Fruit fly (Drosophila melanogaster): Measurements from ENCODE around the gene SNCF.

The SNCF gene

dm6 chr3L:13406873-13407272, 28.5 kb downstream of the SNCF start (continued):
- TF ChIP-seq CG2875 (GFP tag; optimal IDR thresholded peaks at IDR 0.05) (no peak), CG4730 (GFP tag; IDR thresholded peaks at IDR 0.05) (no peak), CG9437 (GFP tag; optimal IDR thresholded peaks at IDR 0.05) (no peak), CG12391 (tag; optimal IDR thresholded peaks at IDR 0.05) (no peak), crp (GFP tag; optimal IDR thresholded peaks at IDR 0.05) (no peak), sima (GFP tag; optimal IDR thresholded peaks at IDR 0.05) (no peak), CG6791 (GFP tag; IDR thresholded peaks at IDR 0.05; ENCODE audit: partially characterized antibody) (no peak), gcm2 (GFP tag; optimal IDR thresholded peaks at IDR 0.05) (no peak), luna (GFP tag; optimal IDR thresholded peaks at IDR 0.05) (no peak), unpg (GFP tag; optimal IDR thresholded peaks at IDR 0.05) (no peak), CG17361 (GFP tag; IDR thresholded peaks at IDR 0.05) (0 out of 3 replicates have a peak, but pooled peaks have one; percentile 37), CG12744 (GFP tag; optimal IDR thresholded peaks at IDR 0.05) (no peak), Mrtf (GFP tag; IDR thresholded peaks at IDR 0.05) (no peak), CG9727 (GFP tag; optimal IDR thresholded peaks at IDR 0.05) (peak; percentile 37), Xbp1 (GFP tag; optimal IDR thresholded peaks at IDR 0.05) (no peak), CG11504 (tag; optimal IDR thresholded peaks at IDR 0.05) (peak; percentile 24), Gsc (GFP tag; IDR thresholded peaks at IDR 0.05) (no peak), Med (GFP tag) (peak; percentile 41), dmrt11E (tag; optimal IDR thresholded peaks at IDR 0.05) (peak; percentile 40), CG2712 (tag; optimal IDR thresholded peaks at IDR 0.05) (peak; percentile 2), Hr78 (GFP tag; optimal IDR thresholded peaks at IDR 0.05) (no peak), lola (GFP tag; optimal IDR thresholded peaks at IDR 0.05) (peak in 1 of 3 experiments; percentile 48), CG17385 (GFP tag; optimal IDR thresholded peaks at IDR 0.05) (no peak), H2.0 (GFP tag; IDR thresholded peaks at IDR 0.05) (no peak), tio (GFP tag; optimal IDR thresholded peaks at IDR 0.05) (peak; percentile 20), sna (GFP tag; IDR thresholded peaks at IDR 0.05; ENCODE audit: partially characterized antibody) (no peak), CG17829 (tag; optimal IDR thresholded peaks at IDR 0.05) (peak; percentile 11), CG3838 (GFP tag; optimal IDR thresholded peaks at IDR 0.05) (no peak), CG10979 (tag; optimal IDR thresholded peaks at IDR 0.05) (peak; percentile 6), CG34224 (GFP tag; IDR thresholded peaks at IDR 0.05; ENCODE audit: partially characterized antibody) (no peak), exex (tag; optimal IDR thresholded peaks at IDR 0.05) (no peak), emc (GFP tag; optimal IDR thresholded peaks at IDR 0.05) (no peak)

- TF ChIP-seq salm (tag; optimal IDR thresholded peaks at IDR 0.05) (no peak), sens (GFP tag) (peak; percentile 11), gcm2 (GFP tag; optimal IDR thresholded peaks at IDR 0.05) (no peak)
Observed at dm6 chr3L:13409809-13410521, 31.6 kb downstream of the SNCF start.

dm6 chr3L:13410999-13411398, 32.6 kb downstream of the SNCF start:
- TF ChIP-seq Dbx (GFP tag; IDR thresholded peaks at IDR 0.05) (peak; percentile 28; the same call in 1 of the 3 replicates), ab (GFP tag; optimal IDR thresholded peaks at IDR 0.05) (no peak), Bdp1 (GFP tag; optimal IDR thresholded peaks at IDR 0.05) (no peak), Ets65A (GFP tag) (peak; percentile 70), Dip2 (GFP tag; IDR thresholded peaks at IDR 0.05) (peak; percentile 99), MESR4 (GFP tag; optimal IDR thresholded peaks at IDR 0.05) (no peak), fd102C (GFP tag; optimal IDR thresholded peaks at IDR 0.05) (peak; percentile 51), CG30403 (GFP tag; optimal IDR thresholded peaks at IDR 0.05) (peak; percentile 49), CG13424 (tag; optimal IDR thresholded peaks at IDR 0.05) (peak; percentile 7), Hmr (GFP tag; optimal IDR thresholded peaks at IDR 0.05) (peak; percentile 27), CG13123 (GFP tag; optimal IDR thresholded peaks at IDR 0.05) (no peak), Rfx (GFP tag; IDR thresholded peaks at IDR 0.05) (peak; percentile 78), sug (tag; optimal IDR thresholded peaks at IDR 0.05) (peak; percentile 29), Trl (optimal IDR thresholded peaks at IDR 0.05) (no peak), Trl (GFP tag; optimal IDR thresholded peaks at IDR 0.05) (peak; percentile 1)
